Fruit fly (Drosophila melanogaster): Measurements from ENCODE around the gene GstZ2.

The GstZ2 gene

dm6 chr3R:9480396-9480795, 19.9 kb upstream of the GstZ2 start (continued):
- TF ChIP-seq sd (tag; optimal IDR thresholded peaks at IDR 0.05): no peak
- no peak for TF ChIP-seq Xbp1 (GFP tag; optimal IDR thresholded peaks at IDR 0.05)
- TF ChIP-seq Bdp1 (GFP tag; optimal IDR thresholded peaks at IDR 0.05): no peak
- no peak for TF ChIP-seq Doc3 (GFP tag; IDR thresholded peaks at IDR 0.05; ENCODE audit: partially characterized antibody)
- no peak for TF ChIP-seq hth (optimal IDR thresholded peaks at IDR 0.05)
- TF ChIP-seq insv (GFP tag; optimal IDR thresholded peaks at IDR 0.05): no peak
- no peak for TF ChIP-seq wor (GFP tag; IDR thresholded peaks at IDR 0.05)
- no peak for TF ChIP-seq so (GFP tag; IDR thresholded peaks at IDR 0.05)
- no peak for TF ChIP-seq nerfin-1 (tag; optimal IDR thresholded peaks at IDR 0.05)
- no peak for TF ChIP-seq lmd (GFP tag; IDR thresholded peaks at IDR 0.05)
- no peak for TF ChIP-seq CG17385 (GFP tag; optimal IDR thresholded peaks at IDR 0.05)
- no peak for TF ChIP-seq CG6689 (GFP tag; IDR thresholded peaks at IDR 0.05)
- TF ChIP-seq peb (GFP tag; IDR thresholded peaks at IDR 0.05): no peak
- TF ChIP-seq dm (GFP tag; optimal IDR thresholded peaks at IDR 0.05): no peak
- no peak for TF ChIP-seq YL-1 (GFP tag; optimal IDR thresholded peaks at IDR 0.05)
- TF ChIP-seq CG30403 (GFP tag; optimal IDR thresholded peaks at IDR 0.05): no peak
- no peak for TF ChIP-seq CG1647 (GFP tag; optimal IDR thresholded peaks at IDR 0.05)
- TF ChIP-seq CG34422 (GFP tag; IDR thresholded peaks at IDR 0.05): no peak
- no peak for TF ChIP-seq Ptx1 (GFP tag; IDR thresholded peaks at IDR 0.05)
- TF ChIP-seq CG10654 (GFP tag; optimal IDR thresholded peaks at IDR 0.05): no peak
- TF ChIP-seq ham (GFP tag; IDR thresholded peaks at IDR 0.05): no peak
- no peak for TF ChIP-seq hkb (optimal IDR thresholded peaks at IDR 0.05)
- peak; percentile 45 for TF ChIP-seq hkb (GFP tag; IDR thresholded peaks at IDR 0.05)
- TF ChIP-seq Hr39 (optimal IDR thresholded peaks at IDR 0.05): no peak
- TF ChIP-seq CG17359 (tag; optimal IDR thresholded peaks at IDR 0.05): peak; percentile 29
- 0 out of 4 replicates have a peak, but pooled peaks have one; percentile 49 for TF ChIP-seq chinmo (GFP tag; IDR thresholded peaks at IDR 0.05; ENCODE audit: partially characterized antibody)
- no peak for TF ChIP-seq CG17612 (GFP tag; IDR thresholded peaks at IDR 0.05)
- no peak for TF ChIP-seq HLH3B (GFP tag; IDR thresholded peaks at IDR 0.05)
- TF ChIP-seq Scr (GFP tag; IDR thresholded peaks at IDR 0.05; ENCODE audit: partially characterized antibody): no peak
- no peak for TF ChIP-seq CG30020 (tag; optimal IDR thresholded peaks at IDR 0.05)
- TF ChIP-seq sug (tag; optimal IDR thresholded peaks at IDR 0.05): no peak
- TF ChIP-seq CG17361 (GFP tag; IDR thresholded peaks at IDR 0.05): 0 out of 3 replicates have a peak, but pooled peaks have one; percentile 17
- no peak for TF ChIP-seq E2f2 (GFP tag; IDR thresholded peaks at IDR 0.05)
- no peak for TF ChIP-seq crp (GFP tag; optimal IDR thresholded peaks at IDR 0.05)
- no peak for TF ChIP-seq CG14441 (GFP tag; IDR thresholded peaks at IDR 0.05)
- TF ChIP-seq CG3838 (GFP tag; optimal IDR thresholded peaks at IDR 0.05): no peak

- TF ChIP-seq pnt (GFP tag; optimal IDR thresholded peaks at IDR 0.05) (no peak), Ets65A (GFP tag) (peak; percentile 80)
These were observed 7.7 kb upstream of the GstZ2 start for dm6 chr3R:9468109-9468508.

dm6 chr3R:9459385-9460285, 817 bp downstream of the GstZ2 start:
- peak; percentile 16 for TF ChIP-seq pnt (GFP tag; optimal IDR thresholded peaks at IDR 0.05)
- TF ChIP-seq chinmo (GFP tag; IDR thresholded peaks at IDR 0.05; ENCODE audit: partially characterized antibody): no peak
- TF ChIP-seq Eip74EF (GFP tag; optimal IDR thresholded peaks at IDR 0.05): peak in 1 of 2 experiments; percentile 37
- TF ChIP-seq bowl (GFP tag; IDR thresholded peaks at IDR 0.05): no peak
- no peak for TF ChIP-seq CG6254 (GFP tag; optimal IDR thresholded peaks at IDR 0.05)
- TF ChIP-seq sisA (GFP tag; IDR thresholded peaks at IDR 0.05): peak; percentile 50; the same call in 1 of the 2 replicates
- no peak for TF ChIP-seq TFAM (GFP tag; optimal IDR thresholded peaks at IDR 0.05)
- peak; percentile 57 for TF ChIP-seq CG15011 (GFP tag; optimal IDR thresholded peaks at IDR 0.05)
- TF ChIP-seq CG12104 (GFP tag; optimal IDR thresholded peaks at IDR 0.05): peak; percentile 23
- TF ChIP-seq CG14667 (GFP tag; IDR thresholded peaks at IDR 0.05): no peak
- no peak for TF ChIP-seq Spps (tag; optimal IDR thresholded peaks at IDR 0.05)
- TF ChIP-seq CG7357 (GFP tag; IDR thresholded peaks at IDR 0.05): peak; percentile 34; the same call in 1 of the 3 replicates
- no peak for TF ChIP-seq Camta (GFP tag; optimal IDR thresholded peaks at IDR 0.05)
- peak; percentile 54 for TF ChIP-seq CG12219 (GFP tag; optimal IDR thresholded peaks at IDR 0.05)
- no peak for TF ChIP-seq CG30020 (tag; optimal IDR thresholded peaks at IDR 0.05)
